Worm (Caenorhabditis elegans) whole organism, L4 larva: Measurements from ENCODE around the gene F43G6.7.

Experiments used
- F37D6.2 ChIP-seq: sonication (generic microtip); optimal IDR thresholded peaks from 2 replicates; lab custom pipeline; 2016; ENCODE audit warnings: mild to moderate bottlenecking, missing genetic modification characterization, missing compliant biosample characterization
- F44E2.7 ChIP-seq: fragments of 200-800 bp; sonication (Bioruptor generic); IDR thresholded peaks from 2 replicates; pipeline ENCODE4 v2.1.2; 2022; ENCODE audit warnings: missing genetic modification characterization, missing compliant biosample characterization
- Y5F2A.4 ChIP-seq: fragments of 200-800 bp; sonication (Bioruptor generic); optimal IDR thresholded peaks from 2 replicates; lab custom pipeline; 2018; ENCODE audit warnings: mild to moderate bottlenecking, missing genetic modification characterization, missing compliant biosample characterization
- ZK337.2 ChIP-seq: fragments of 200-800 bp; sonication (Bioruptor generic); IDR thresholded peaks from 2 replicates; pipeline ENCODE4 v1.3.6; 2022; ENCODE audit warnings: missing genetic modification reagents, missing genetic modification characterization, missing compliant biosample characterization
- aha-1 ChIP-seq: fragments of 150-350 bp; peaks from one replicate; lab custom pipeline; 2014; ENCODE audit warnings: missing biosample characterization, missing genetic modification characterization
- aly-2 ChIP-seq: sonication (generic microtip); optimal IDR thresholded peaks from 2 replicates; lab custom pipeline; 2018; ENCODE audit warnings: missing biosample characterization, missing genetic modification characterization
- ama-1 ChIP-seq: fragments of 150-350 bp; optimal IDR thresholded peaks from 2 replicates; lab custom pipeline; 2014; ENCODE audit warnings: inconsistent platforms, mixed read lengths
- arid-1 ChIP-seq: fragments of 200-800 bp; sonication (Bioruptor generic); conservative IDR thresholded peaks from 2 replicates; pipeline ENCODE4 v1.3.6; 2022; ENCODE audit warnings: missing genetic modification reagents, missing genetic modification characterization, missing compliant biosample characterization
- attf-4 ChIP-seq: sonication (generic microtip); optimal IDR thresholded peaks from 3 replicates; lab custom pipeline; 2017; ENCODE audit warnings: missing biosample characterization, missing genetic modification characterization
- ceh-20 ChIP-seq: fragments of 200-800 bp; sonication (Bioruptor generic); IDR thresholded peaks from 2 replicates; pipeline ENCODE4 v1.3.6; 2022; ENCODE audit warnings: missing genetic modification reagents, missing genetic modification characterization, missing compliant biosample characterization
- ceh-82 ChIP-seq: sonication (generic microtip); optimal IDR thresholded peaks from 2 replicates; lab custom pipeline; 2017; ENCODE audit warnings: missing biosample characterization, missing genetic modification characterization
- ces-1 ChIP-seq: fragments of 150-350 bp; sonication (generic microtip); optimal IDR thresholded peaks from 4 replicates; lab custom pipeline; 2014; ENCODE audit warnings: missing biosample characterization, missing genetic modification reagents, missing genetic modification characterization
- daf-12 ChIP-seq: fragments of 150-350 bp; optimal IDR thresholded peaks from 2 replicates; lab custom pipeline; 2014; ENCODE audit warnings: missing biosample characterization, missing genetic modification reagents, missing genetic modification characterization
- daf-16 ChIP-seq, 3 experiments: sonication (generic microtip); optimal IDR thresholded peaks; 2 replicates each; lab custom pipeline; 2016 to 2017; ENCODE audit warnings: missing genetic modification characterization in 3 of 3, missing genetic modification reagents in 3 of 3, mild to moderate bottlenecking in 2 of 3, missing compliant biosample characterization in 2 of 3, missing biosample characterization in 1 of 3, moderate library complexity in 1 of 3
- daf-8 ChIP-seq: fragments of 200-800 bp; sonication (Bioruptor generic); IDR thresholded peaks from 2 replicates; pipeline ENCODE4 v1.3.6; 2022; ENCODE audit warnings: missing genetic modification characterization, missing compliant biosample characterization
- dmd-9 ChIP-seq: fragments of 200-800 bp; sonication (Bioruptor generic); IDR thresholded peaks from 2 replicates; pipeline ENCODE4 v1.3.6; 2022; ENCODE audit warnings: missing genetic modification reagents, missing genetic modification characterization, missing compliant biosample characterization
- dpl-1 ChIP-seq: fragments of 150-350 bp; optimal IDR thresholded peaks from 2 replicates; lab custom pipeline; 2014; ENCODE audit warnings: missing biosample characterization, missing genetic modification reagents, missing genetic modification characterization
- fkh-10 ChIP-seq: fragments of 150-350 bp; optimal IDR thresholded peaks from 2 replicates; lab custom pipeline; 2014; ENCODE audit warnings: missing biosample characterization, missing genetic modification reagents, missing genetic modification characterization
- hlh-11 ChIP-seq: fragments of 200-800 bp; sonication (Bioruptor generic); optimal IDR thresholded peaks from 2 replicates; lab custom pipeline; 2018; ENCODE audit warnings: mild to moderate bottlenecking, missing genetic modification characterization, missing compliant biosample characterization
- hlh-30 ChIP-seq: sonication (generic microtip); optimal IDR thresholded peaks from 2 replicates; lab custom pipeline; 2017; ENCODE audit warnings: antibody characterized with exemption, mild to moderate bottlenecking, missing genetic modification characterization, missing compliant biosample characterization; ENCODE audit not compliant: insufficient read depth
- jun-1 ChIP-seq: fragments of 150-350 bp; optimal IDR thresholded peaks from 2 replicates; lab custom pipeline; 2014; ENCODE audit warnings: missing biosample characterization, missing genetic modification reagents, missing genetic modification characterization
- lim-7 ChIP-seq: fragments of 200-800 bp; sonication (Bioruptor generic); IDR thresholded peaks from 2 replicates; pipeline ENCODE4 v1.3.6; 2022; ENCODE audit warnings: missing genetic modification characterization, missing compliant biosample characterization
- lin-1 ChIP-seq: fragments of 200-800 bp; sonication (Bioruptor generic); IDR thresholded peaks from 2 replicates; pipeline ENCODE4 v1.3.6; 2022; ENCODE audit warnings: missing genetic modification reagents, missing genetic modification characterization, missing compliant biosample characterization
- lin-13 ChIP-seq: fragments of 150-350 bp; optimal IDR thresholded peaks from 2 replicates; lab custom pipeline; 2014; ENCODE audit warnings: missing biosample characterization, missing genetic modification reagents, missing genetic modification characterization
- lin-15B ChIP-seq: fragments of 150-350 bp; sonication (generic microtip); optimal IDR thresholded peaks from 3 replicates; lab custom pipeline; 2014; ENCODE audit warnings: missing biosample characterization, missing genetic modification characterization
- lin-38 ChIP-seq: fragments of 200-800 bp; sonication (Bioruptor generic); IDR thresholded peaks from 2 replicates; pipeline ENCODE4 v1.3.6; 2022; ENCODE audit warnings: missing genetic modification reagents, missing genetic modification characterization, missing compliant biosample characterization
- lin-39 ChIP-seq: fragments of 150-350 bp; optimal IDR thresholded peaks from 2 replicates; lab custom pipeline; 2014; ENCODE audit warnings: missing biosample characterization, missing genetic modification reagents, missing genetic modification characterization
- lsy-2 ChIP-seq, 2 experiments: fragments of 150-350 bp in 1 of 2; sonication (generic microtip) in 1 of 2; optimal IDR thresholded peaks; 2 replicates each; lab custom pipeline; 2014 to 2017; ENCODE audit warnings: missing biosample characterization in 2 of 2, missing genetic modification characterization in 2 of 2
- mdl-1 ChIP-seq, 2 experiments: fragments of 150-350 bp in 1 of 2; sonication (generic microtip) in 1 of 2; optimal IDR thresholded peaks; 2 replicates each; lab custom pipeline; 2014 to 2017; ENCODE audit warnings: missing biosample characterization in 2 of 2, missing genetic modification characterization in 2 of 2
- mdt-29 ChIP-seq: fragments of 200-800 bp; sonication (Bioruptor generic); IDR thresholded peaks from 2 replicates; pipeline ENCODE4 v1.3.6; 2022; ENCODE audit warnings: missing genetic modification reagents, missing genetic modification characterization, missing compliant biosample characterization
- mep-1 ChIP-seq: fragments of 150-350 bp; sonication (generic microtip); optimal IDR thresholded peaks from 3 replicates; lab custom pipeline; 2014; ENCODE audit warnings: missing biosample characterization, missing genetic modification characterization
- mes-2 ChIP-seq: sonication (generic microtip); optimal IDR thresholded peaks from 2 replicates; lab custom pipeline; 2016; ENCODE audit warnings: missing genotype, mild to moderate bottlenecking, missing genetic modification characterization, missing compliant biosample characterization; ENCODE audit not compliant: poor library complexity, severe bottlenecking
- mxl-2 ChIP-seq: fragments of 200-800 bp; sonication (Bioruptor generic); conservative IDR thresholded peaks from 2 replicates; pipeline ENCODE4 v1.3.6; 2022; ENCODE audit warnings: missing genetic modification reagents, missing genetic modification characterization, missing compliant biosample characterization
- nhr-102 ChIP-seq: sonication (generic microtip); optimal IDR thresholded peaks from 2 replicates; lab custom pipeline; 2016; ENCODE audit warnings: mild to moderate bottlenecking, missing genetic modification characterization, moderate library complexity, missing compliant biosample characterization
- nhr-11 ChIP-seq: fragments of 150-350 bp; optimal IDR thresholded peaks from 2 replicates; lab custom pipeline; 2014; ENCODE audit warnings: missing biosample characterization, missing genetic modification characterization
- nhr-25 ChIP-seq: sonication (generic microtip); optimal IDR thresholded peaks from 2 replicates; lab custom pipeline; 2017; ENCODE audit warnings: missing genetic modification characterization, mild to moderate bottlenecking, missing compliant biosample characterization, antibody characterized with exemption, moderate library complexity, borderline replicate concordance; ENCODE audit not compliant: insufficient read depth
- nhr-28 ChIP-seq: fragments of 150-350 bp; optimal IDR thresholded peaks from 2 replicates; lab custom pipeline; 2014; ENCODE audit warnings: missing biosample characterization, missing genetic modification characterization
- nhr-41 ChIP-seq: fragments of 200-800 bp; sonication (Bioruptor generic); IDR thresholded peaks from 2 replicates; pipeline ENCODE4 v1.3.6; 2022; ENCODE audit warnings: missing genetic modification reagents, missing genetic modification characterization, missing compliant biosample characterization
- nhr-42 ChIP-seq: fragments of 200-800 bp; sonication (Bioruptor generic); IDR thresholded peaks from 2 replicates; pipeline ENCODE4 v1.3.6; 2022; ENCODE audit warnings: missing genetic modification characterization, missing compliant biosample characterization
- set-16 ChIP-seq: fragments of 200-800 bp; sonication (Bioruptor generic); IDR thresholded peaks from 2 replicates; pipeline ENCODE4 v1.3.6; 2022; ENCODE audit warnings: missing genetic modification reagents, missing genetic modification characterization, missing compliant biosample characterization
- spr-1 ChIP-seq: sonication (generic microtip); optimal IDR thresholded peaks from 2 replicates; lab custom pipeline; 2016; ENCODE audit warnings: mild to moderate bottlenecking, missing genetic modification characterization, missing compliant biosample characterization
- tag-97 ChIP-seq: fragments of 200-800 bp; sonication (Bioruptor generic); IDR thresholded peaks from 2 replicates; pipeline ENCODE4 v1.3.6; 2022; ENCODE audit warnings: missing genetic modification characterization, missing compliant biosample characterization
- tra-1 ChIP-seq: fragments of 200-800 bp; sonication (Bioruptor generic); IDR thresholded peaks from 2 replicates; pipeline ENCODE4 v1.3.6; 2022; ENCODE audit warnings: missing genetic modification reagents, missing genetic modification characterization, missing compliant biosample characterization
- unc-39 ChIP-seq: sonication (generic microtip); optimal IDR thresholded peaks from 2 replicates; lab custom pipeline; 2017; ENCODE audit warnings: missing biosample characterization, missing genetic modification characterization
- unc-62 ChIP-seq, 3 experiments: fragments of 150-350 bp in 1 of 3; sonication (generic microtip); optimal IDR thresholded peaks in 2 of 3; peaks in 1 of 3; 1 replicate in 1 of 3; 2 replicates in 2 of 3; lab custom pipeline; 2014 to 2017; ENCODE audit warnings: missing biosample characterization in 3 of 3, missing genetic modification characterization in 3 of 3, missing genetic modification reagents in 3 of 3, missing genotype in 1 of 3
- vab-7 ChIP-seq: fragments of 200-800 bp; sonication (Bioruptor generic); IDR thresholded peaks from 2 replicates; pipeline ENCODE4 v1.3.6; 2022; ENCODE audit warnings: missing genetic modification reagents, missing genetic modification characterization, missing compliant biosample characterization
- zfp-2 ChIP-seq: sonication (generic microtip); optimal IDR thresholded peaks from 2 replicates; lab custom pipeline; 2016; ENCODE audit warnings: mild to moderate bottlenecking, missing genetic modification characterization, missing compliant biosample characterization
- ztf-11 ChIP-seq: fragments of 150-350 bp; optimal IDR thresholded peaks from 2 replicates; lab custom pipeline; 2014; ENCODE audit warnings: missing biosample characterization, missing genetic modification characterization

The F43G6.7 gene

ce11 chrII:11774218-11774617 is 36.4 kb upstream of the F43G6.7 start, which contains the start of gene F44E5.1 (continued):
- TF ChIP-seq mes-2 (tag; lab: Kevin White, UChicago) (peak; percentile 9), nhr-25 (no peak), hlh-30 (tag; lab: Kevin White, UChicago) (no peak), nhr-41 (GFP tag; lab: Robert Waterston, UW) (no peak)

- TF ChIP-seq lsy-2 (tag; optimal IDR thresholded peaks at IDR 0.05; lab: Kevin White, UChicago) (peak in 1 of 2 experiments; percentile 86), set-16 (0 out of 2 replicates have a peak, but pooled peaks have one; percentile 6), unc-62 (GFP tag; optimal IDR thresholded peaks at IDR 0.05 in 1 of 2; lab: Kevin White, UChicago) (peak in 1 of 2 experiments; percentile 59), unc-62 (tag; optimal IDR thresholded peaks at IDR 0.05; lab: Kevin White, UChicago) (no peak), dpl-1 (GFP tag; lab: Kevin White, UChicago) (peak; percentile 85), daf-12 (tag; lab: Kevin White, UChicago) (no peak), vab-7 (GFP tag; lab: Robert Waterston, UW) (no peak), spr-1 (tag; lab: Kevin White, UChicago) (no peak), nhr-11 (tag; lab: Kevin White, UChicago) (peak; percentile 30), lim-7 (no peak), mxl-2 (GFP tag; lab: Robert Waterston, UW) (no peak), tra-1 (no peak), attf-4 (tag; lab: Kevin White, UChicago) (no peak), nhr-102 (tag; lab: Kevin White, UChicago) (no peak), daf-16 (GFP tag; optimal IDR thresholded peaks at IDR 0.05; lab: Kevin White, UChicago) (no peak), daf-16 (tag; optimal IDR thresholded peaks at IDR 0.05; lab: Kevin White, UChicago) (no peak), lin-1 (GFP tag; lab: Robert Waterston, UW) (no peak), jun-1 (tag; lab: Kevin White, UChicago) (no peak), ZK337.2 (GFP tag; lab: Robert Waterston, UW) (no peak), arid-1 (no peak), mdl-1 (tag; optimal IDR thresholded peaks at IDR 0.05; lab: Kevin White, UChicago) (peak; percentile 23 to 65), lin-39 (tag; lab: Kevin White, UChicago) (no peak), fkh-10 (GFP tag; lab: Kevin White, UChicago) (no peak), mes-2 (tag; lab: Kevin White, UChicago) (peak; percentile 74), ama-1 (lab: Kevin White, UChicago) (peak; percentile 67), nhr-42 (GFP tag; lab: Robert Waterston, UW) (peak; percentile 19; the same call in 1 of the 2 replicates), mdt-29 (GFP tag; lab: Robert Waterston, UW) (no peak), F44E2.7 (GFP tag; lab: Robert Waterston, UW) (no peak), zfp-2 (tag; lab: Kevin White, UChicago) (no peak), tag-97 (GFP tag; lab: Robert Waterston, UW) (no peak), ceh-82 (no peak), F37D6.2 (tag; lab: Kevin White, UChicago) (no peak), ztf-11 (tag; lab: Kevin White, UChicago) (no peak), nhr-28 (peak; percentile 28), ces-1 (GFP tag; lab: Kevin White, UChicago) (no peak), dmd-9 (GFP tag; lab: Robert Waterston, UW) (no peak), aha-1 (tag; lab: Kevin White, UChicago) (peak; percentile 98), aly-2 (no peak), hlh-30 (tag; lab: Kevin White, UChicago) (peak; percentile 64), unc-39 (tag; lab: Kevin White, UChicago) (no peak), mep-1 (tag; lab: Kevin White, UChicago) (peak; percentile 55), lin-13 (GFP tag; lab: Kevin White, UChicago) (peak; percentile 31), lin-38 (peak; percentile 65), ceh-20 (GFP tag; lab: Robert Waterston, UW) (no peak), lin-15B (tag; lab: Kevin White, UChicago) (no peak), hlh-11 (tag; lab: Kevin White, UChicago) (peak; percentile 59), Y5F2A.4 (GFP tag; lab: Kevin White, UChicago) (no peak), daf-8 (GFP tag; lab: Robert Waterston, UW) (no peak)
These were observed 32.6 kb upstream of the F43G6.7 start, which contains the start of the genes patr-1 and dna-2 for ce11 chrII:11777893-11778480. Gene patr-1 (minus strand): TSS chrII:11777943. Gene dna-2 (plus strand): TSS chrII:11778430.
